Worm (Caenorhabditis elegans): ENCODE measurements around the gene srx-133.

The srx-133 gene

ce11 chrV:13862505-13862904, 14.0 kb downstream of the srx-133 start, which contains the start of gene srx-137:
Gene srx-137 (plus strand): TSS chrV:13862805.
- no peak for TF ChIP-seq R02D3.7 (tag; optimal IDR thresholded peaks at IDR 0.05)
- TF ChIP-seq tra-1 (GFP tag; IDR thresholded peaks at IDR 0.05): no peak
- no peak for TF ChIP-seq egl-27 (tag; optimal IDR thresholded peaks at IDR 0.05)
- no peak for TF ChIP-seq php-3 (GFP tag; IDR thresholded peaks at IDR 0.05)
- TF ChIP-seq hmg-1.1 (GFP tag; IDR thresholded peaks at IDR 0.05): no peak
- TF ChIP-seq nhr-237 (tag; optimal IDR thresholded peaks at IDR 0.05): no peak
- no peak for TF ChIP-seq tag-97 (GFP tag; IDR thresholded peaks at IDR 0.05)
- no peak for TF ChIP-seq F26F4.8 (GFP tag; conservative IDR thresholded peaks at IDR 0.05)
- TF ChIP-seq ceh-28 (tag; optimal IDR thresholded peaks at IDR 0.05): no peak
- no peak for TF ChIP-seq skn-1 (tag; optimal IDR thresholded peaks at IDR 0.05)
- no peak for TF ChIP-seq madf-5 (GFP tag; IDR thresholded peaks at IDR 0.05)
- TF ChIP-seq fkh-10 (GFP tag; optimal IDR thresholded peaks at IDR 0.05): no peak
- no peak for TF ChIP-seq Y5F2A.4 (GFP tag; optimal IDR thresholded peaks at IDR 0.05)
- TF ChIP-seq daf-19 (GFP tag; conservative IDR thresholded peaks at IDR 0.05): no peak
- TF ChIP-seq daf-8 (GFP tag; IDR thresholded peaks at IDR 0.05): no peak
- TF ChIP-seq nhr-11 (tag; optimal IDR thresholded peaks at IDR 0.05): no peak
- no peak for TF ChIP-seq rbr-2 (tag; optimal IDR thresholded peaks at IDR 0.05)
- TF ChIP-seq D1046.2 (GFP tag; IDR thresholded peaks at IDR 0.05): no peak
- TF ChIP-seq dmd-9 (GFP tag; IDR thresholded peaks at IDR 0.05): no peak

- TF ChIP-seq aha-1 (tag) (peak; percentile 90), sdz-12 (GFP tag; optimal IDR thresholded peaks at IDR 0.05) (no peak), unc-62 (GFP tag; optimal IDR thresholded peaks at IDR 0.05 in 1 of 2) (peak in 1 of 2 experiments; percentile 55), unc-62 (tag; optimal IDR thresholded peaks at IDR 0.05) (no peak)
These were observed 15.2 kb downstream of the srx-133 start for ce11 chrV:13863700-13864099.

ce11 chrV:13866353-13866752, 17.9 kb downstream of the srx-133 start, which contains the start of gene nhr-175:
Gene nhr-175 (plus strand): TSS chrV:13866691.
- TF ChIP-seq unc-39 (tag; optimal IDR thresholded peaks at IDR 0.05): no peak
- TF ChIP-seq madf-5 (GFP tag; IDR thresholded peaks at IDR 0.05): no peak
- no peak for TF ChIP-seq mep-1 (tag; optimal IDR thresholded peaks at IDR 0.05)
- TF ChIP-seq ceh-82 (tag; optimal IDR thresholded peaks at IDR 0.05): no peak
- no peak for TF ChIP-seq fkh-10 (GFP tag; optimal IDR thresholded peaks at IDR 0.05)
- no peak for TF ChIP-seq lin-1 (GFP tag; IDR thresholded peaks at IDR 0.05)
- TF ChIP-seq pha-4 (GFP tag; IDR thresholded peaks at IDR 0.05): no peak
- TF ChIP-seq pha-4 (tag; optimal IDR thresholded peaks at IDR 0.05): no peak
- no peak for TF ChIP-seq ceh-32 (tag; optimal IDR thresholded peaks at IDR 0.05; ENCODE audit: poor library complexity)

ce11 chrV:13869551-13869950, 21.1 kb downstream of the srx-133 start:
- TF ChIP-seq nhr-28 (tag; optimal IDR thresholded peaks at IDR 0.05) (peak; percentile 89), mdl-1 (tag; optimal IDR thresholded peaks at IDR 0.05) (no peak), Y75B8A.6 (GFP tag; IDR thresholded peaks at IDR 0.05) (no peak), nhr-11 (tag; optimal IDR thresholded peaks at IDR 0.05) (peak; percentile 100)

- TF ChIP-seq lin-15B (tag; optimal IDR thresholded peaks at IDR 0.05): no peak
- TF ChIP-seq ces-1 (GFP tag; optimal IDR thresholded peaks at IDR 0.05): no peak
- no peak for TF ChIP-seq hif-1 (tag; optimal IDR thresholded peaks at IDR 0.05)
- no peak for TF ChIP-seq nhr-237 (tag; optimal IDR thresholded peaks at IDR 0.05)
These were observed 24.4 kb downstream of the srx-133 start, which contains the start of gene cpt-5 for ce11 chrV:13872895-13873294. Gene cpt-5 (plus strand): TSS chrV:13873195.
